Worm (Caenorhabditis elegans) whole organism, late embryonic: ENCODE data around the gene aat-2.

ENCODE experiments used
- F13H6.1 ChIP-seq: sonication (generic microtip); optimal IDR thresholded peaks from 2 replicates; lab custom pipeline; 2016; ENCODE audit warnings: missing genetic modification characterization, missing compliant biosample characterization
- K02D7.2 ChIP-seq: sonication (generic microtip); optimal IDR thresholded peaks from 2 replicates; lab custom pipeline; 2017; ENCODE audit warnings: mild to moderate bottlenecking, missing genetic modification characterization, missing compliant biosample characterization
- K09A11.1 ChIP-seq: sonication (generic microtip); optimal IDR thresholded peaks from 2 replicates; lab custom pipeline; 2017; ENCODE audit warnings: antibody characterized with exemption, mild to moderate bottlenecking, missing genetic modification characterization, missing compliant biosample characterization; ENCODE audit not compliant: insufficient read depth
- Y22D7AL.16 ChIP-seq: sonication (generic microtip); optimal IDR thresholded peaks from 2 replicates; lab custom pipeline; 2016; ENCODE audit warnings: missing genetic modification characterization, missing compliant biosample characterization
- ceh-18 ChIP-seq: sonication (generic microtip); optimal IDR thresholded peaks from 2 replicates; lab custom pipeline; 2016; ENCODE audit warnings: missing genetic modification characterization, missing compliant biosample characterization
- ceh-19 ChIP-seq: fragments of 200-800 bp; sonication (Bioruptor generic); optimal IDR thresholded peaks from 2 replicates; lab custom pipeline; 2018; ENCODE audit warnings: mild to moderate bottlenecking, missing genetic modification characterization, missing compliant biosample characterization
- ceh-2 ChIP-seq: sonication (generic microtip); optimal IDR thresholded peaks from 2 replicates; lab custom pipeline; 2016; ENCODE audit warnings: missing genotype, missing genetic modification characterization, missing compliant biosample characterization
- ceh-22 ChIP-seq: sonication (generic microtip); optimal IDR thresholded peaks from 2 replicates; lab custom pipeline; 2017; ENCODE audit warnings: missing biosample characterization, missing genetic modification characterization
- ceh-31 ChIP-seq: sonication (generic microtip); optimal IDR thresholded peaks from 2 replicates; lab custom pipeline; 2016; ENCODE audit warnings: missing genetic modification characterization, missing compliant biosample characterization
- ceh-34 ChIP-seq: sonication (generic microtip); optimal IDR thresholded peaks from 2 replicates; lab custom pipeline; 2016; ENCODE audit warnings: mild to moderate bottlenecking, missing genetic modification characterization, missing compliant biosample characterization
- ceh-48 ChIP-seq: sonication (generic microtip); optimal IDR thresholded peaks from 2 replicates; lab custom pipeline; 2016; ENCODE audit warnings: missing genetic modification characterization, inconsistent platforms, missing compliant biosample characterization
- ceh-6 ChIP-seq: fragments of 200-800 bp; sonication (Bioruptor generic); optimal IDR thresholded peaks from 2 replicates; lab custom pipeline; 2018; ENCODE audit warnings: mild to moderate bottlenecking, missing genetic modification characterization, missing compliant biosample characterization
- dmd-4 ChIP-seq: sonication (generic microtip); optimal IDR thresholded peaks from 2 replicates; lab custom pipeline; 2016; ENCODE audit warnings: borderline replicate concordance, missing genetic modification characterization, missing compliant biosample characterization
- dve-1 ChIP-seq: sonication (generic microtip); optimal IDR thresholded peaks from 2 replicates; lab custom pipeline; 2017; ENCODE audit warnings: antibody characterized with exemption, mild to moderate bottlenecking, missing genetic modification characterization, missing compliant biosample characterization
- elt-2 ChIP-seq: sonication (generic microtip); optimal IDR thresholded peaks from 2 replicates; lab custom pipeline; 2016; ENCODE audit warnings: missing genetic modification reagents, missing genetic modification characterization, missing compliant biosample characterization
- elt-4 ChIP-seq: sonication (generic microtip); optimal IDR thresholded peaks from 2 replicates; lab custom pipeline; 2016; ENCODE audit warnings: missing genetic modification characterization, missing compliant biosample characterization
- ets-4 ChIP-seq: sonication (generic microtip); optimal IDR thresholded peaks from 2 replicates; lab custom pipeline; 2016; ENCODE audit warnings: missing genetic modification characterization, missing compliant biosample characterization
- fkh-10 ChIP-seq: fragments of 150-350 bp; optimal IDR thresholded peaks from 2 replicates; lab custom pipeline; 2014; ENCODE audit warnings: missing biosample characterization, missing genetic modification reagents, missing genetic modification characterization
- hlh-15 ChIP-seq: sonication (generic microtip); optimal IDR thresholded peaks from 2 replicates; lab custom pipeline; 2016; ENCODE audit warnings: missing genetic modification characterization, missing compliant biosample characterization
- hlh-6 ChIP-seq: sonication (generic microtip); optimal IDR thresholded peaks from 2 replicates; lab custom pipeline; 2016; ENCODE audit warnings: missing genotype, missing genetic modification characterization, missing compliant biosample characterization
- lim-6 ChIP-seq: sonication (generic microtip); optimal IDR thresholded peaks from 2 replicates; lab custom pipeline; 2016; ENCODE audit warnings: missing genetic modification characterization, missing compliant biosample characterization
- nhr-11 ChIP-seq: fragments of 150-350 bp; optimal IDR thresholded peaks from 2 replicates; lab custom pipeline; 2014; ENCODE audit warnings: missing biosample characterization, missing genetic modification characterization
- npax-4 ChIP-seq: sonication (generic microtip); optimal IDR thresholded peaks from 2 replicates; lab custom pipeline; 2016; ENCODE audit warnings: missing genetic modification characterization, missing compliant biosample characterization
- rnt-1 ChIP-seq: sonication (generic microtip); optimal IDR thresholded peaks from 2 replicates; lab custom pipeline; 2016; ENCODE audit warnings: missing genetic modification characterization, missing compliant biosample characterization
- sox-2 ChIP-seq: fragments of 200-800 bp; sonication (Bioruptor generic); IDR thresholded peaks from 2 replicates; pipeline ENCODE4 v1.3.6; 2022; ENCODE audit warnings: missing genetic modification reagents, missing genetic modification characterization, missing compliant biosample characterization
- sox-4 ChIP-seq: sonication (generic microtip); optimal IDR thresholded peaks from 2 replicates; lab custom pipeline; 2017; ENCODE audit warnings: mild to moderate bottlenecking, missing genetic modification characterization, inconsistent platforms, missing compliant biosample characterization
- syd-9 ChIP-seq: sonication (generic microtip); optimal IDR thresholded peaks from 2 replicates; lab custom pipeline; 2016; ENCODE audit warnings: mild to moderate bottlenecking, missing genetic modification characterization, moderate library complexity, missing compliant biosample characterization
- tbx-2 ChIP-seq: sonication (generic microtip); optimal IDR thresholded peaks from 2 replicates; lab custom pipeline; 2016; ENCODE audit warnings: missing genetic modification characterization, missing compliant biosample characterization
- ttx-3 ChIP-seq: sonication (generic microtip); optimal IDR thresholded peaks from 2 replicates; lab custom pipeline; 2016; ENCODE audit warnings: missing genetic modification reagents, missing genetic modification characterization, missing compliant biosample characterization
- unc-42 ChIP-seq: sonication (generic microtip); optimal IDR thresholded peaks from 2 replicates; lab custom pipeline; 2016; ENCODE audit warnings: missing genotype, missing genetic modification characterization, missing compliant biosample characterization
- zip-5 ChIP-seq: sonication (generic microtip); optimal IDR thresholded peaks from 2 replicates; lab custom pipeline; 2016; ENCODE audit warnings: missing genetic modification characterization, missing compliant biosample characterization
- ztf-16 ChIP-seq: sonication (generic microtip); optimal IDR thresholded peaks from 2 replicates; lab custom pipeline; 2017; ENCODE audit warnings: missing genetic modification characterization, missing compliant biosample characterization

Gene aat-2

DNA sequence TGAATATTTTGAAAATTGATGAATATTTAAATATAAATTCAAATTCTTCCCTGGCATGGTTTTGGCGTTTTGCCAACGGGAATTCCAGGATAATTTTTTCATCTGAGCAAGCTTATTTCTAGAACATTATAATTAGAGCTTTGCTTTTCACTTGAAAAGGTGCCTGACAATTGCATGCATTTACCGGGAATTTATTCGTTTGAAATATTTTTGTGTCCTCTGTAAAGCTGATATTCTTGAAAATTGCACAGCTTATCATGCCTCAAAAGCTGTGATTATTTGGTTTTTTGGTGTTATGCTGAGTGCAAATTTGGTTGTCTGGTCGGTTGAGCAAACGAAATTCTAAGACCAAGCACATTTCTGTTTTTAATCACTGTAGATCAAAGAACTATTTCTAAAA, 14.3 kb upstream of the aat-2 start:
- TF ChIP-seq F13H6.1 (tag; lab: Kevin White, UChicago) (no peak), ceh-6 (GFP tag; lab: Kevin White, UChicago) (no peak), Y22D7AL.16 (tag; lab: Kevin White, UChicago) (no peak), hlh-6 (tag; lab: Kevin White, UChicago) (no peak), ceh-22 (no peak), sox-2 (GFP tag; lab: Robert Waterston, UW) (no peak), nhr-11 (tag; lab: Kevin White, UChicago) (no peak), hlh-15 (tag; lab: Kevin White, UChicago) (no peak)

DNA sequence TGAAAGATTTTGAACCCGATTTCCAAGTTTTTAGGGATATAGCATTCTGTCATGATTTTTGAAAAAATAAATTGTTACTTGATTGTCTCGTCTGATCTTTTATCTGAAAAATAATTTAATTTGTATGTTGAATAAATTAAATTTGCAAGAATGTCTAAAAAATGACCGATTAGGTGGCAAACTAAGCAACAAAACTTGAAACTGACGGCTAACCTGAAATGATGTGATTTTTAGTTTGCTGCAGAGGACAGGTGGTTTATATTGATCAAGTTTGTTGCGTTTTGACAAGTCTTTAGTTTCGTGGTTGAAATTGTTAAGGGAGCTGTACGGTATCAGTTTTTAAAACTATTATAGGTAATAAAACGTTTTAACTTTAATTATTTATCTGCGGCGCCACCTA, 11.3 kb upstream of the aat-2 start, which contains the start of gene F07C3.16:
F07C3.16 (minus strand) TSS at position 101 of the 400 bp plus-strand sequence.
- TF ChIP-seq lim-6 (tag; lab: Kevin White, UChicago) = no peak
- TF ChIP-seq ceh-48 (tag; lab: Kevin White, UChicago) = no peak
- no peak for TF ChIP-seq ttx-3 (tag; lab: Kevin White, UChicago)
- TF ChIP-seq unc-42 = no peak
- no peak for TF ChIP-seq zip-5
- TF ChIP-seq npax-4 (tag; lab: Kevin White, UChicago) = no peak
- no peak for TF ChIP-seq ztf-16
- TF ChIP-seq ceh-18 (tag; lab: Kevin White, UChicago) = no peak
- TF ChIP-seq syd-9 (tag; lab: Kevin White, UChicago) = no peak
- TF ChIP-seq, all 69 proteins: peak for 0

ce11 chrV:9255480-9255879, 9.3 kb upstream of the aat-2 start:
- TF ChIP-seq ztf-16 = no peak
- no peak for TF ChIP-seq hlh-6 (tag; lab: Kevin White, UChicago)
- TF ChIP-seq rnt-1 = no peak
- no peak for TF ChIP-seq elt-4 (tag; lab: Kevin White, UChicago)
- no peak for TF ChIP-seq sox-4 (tag; lab: Kevin White, UChicago)
- no peak for TF ChIP-seq dve-1 (tag; lab: Kevin White, UChicago)
- no peak for TF ChIP-seq K02D7.2 (tag; lab: Kevin White, UChicago)
- TF ChIP-seq npax-4 (tag; lab: Kevin White, UChicago) = no peak
- no peak for TF ChIP-seq ceh-19 (GFP tag; lab: Kevin White, UChicago)
- TF ChIP-seq sox-2 (GFP tag; lab: Robert Waterston, UW) = no peak
- no peak for TF ChIP-seq fkh-10 (GFP tag; lab: Kevin White, UChicago)

ce11 chrV:9254012-9254696, 8.0 kb upstream of the aat-2 start, which contains the start of gene F07C3.9:
Gene F07C3.9 (minus strand): TSS chrV:9254646.
- TF ChIP-seq elt-2 (tag; lab: Kevin White, UChicago) (peak; percentile 58), nhr-11 (tag; lab: Kevin White, UChicago) (no peak), ceh-34 (tag; lab: Kevin White, UChicago) (no peak)

ce11 chrV:9249932-9250331, 3.8 kb upstream of the aat-2 start, which contains the start of gene ptd-2:
Gene ptd-2 (plus strand): TSS chrV:9250232.
- TF ChIP-seq K09A11.1 (tag; lab: Kevin White, UChicago) (no peak), ceh-2 (tag; lab: Kevin White, UChicago) (no peak), ceh-31 (tag; lab: Kevin White, UChicago) (no peak), tbx-2 (tag; lab: Kevin White, UChicago) (no peak)
- TF ChIP-seq, all 69 proteins: peak for 0

DNA sequence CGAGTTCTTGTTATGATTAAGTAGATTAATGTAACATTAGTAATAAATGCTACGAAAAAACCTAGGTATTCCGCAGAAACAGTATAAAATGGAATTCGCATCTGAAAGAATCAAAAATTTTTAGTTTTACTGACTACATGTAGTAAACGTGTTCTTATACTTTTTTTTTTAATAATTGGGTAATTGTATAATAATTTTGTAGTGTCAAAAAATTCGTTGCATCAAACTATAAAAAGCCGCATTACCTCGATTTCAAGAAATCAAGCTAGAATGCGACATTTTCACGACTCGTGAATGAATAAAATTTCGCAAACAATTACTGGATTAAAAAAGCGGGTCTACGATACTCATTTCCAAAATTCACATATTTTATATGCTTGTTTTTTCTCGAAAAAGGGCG, 3.0 kb upstream of the aat-2 start, which contains the start of gene str-94:
str-94 (minus strand) TSS at position 101 of the 400 bp plus-strand sequence.
- TF ChIP-seq dmd-4 (tag; lab: Kevin White, UChicago) (no peak), ets-4 (no peak), hlh-15 (tag; lab: Kevin White, UChicago) (no peak)
